Fruit fly (Drosophila melanogaster): ENCODE results near the gene Vha68-2.

Vha68-2 gene

dm6 chr2L:13000393-13001001 lies 26.4 kb downstream of the Vha68-2 start, which contains the start of gene Yip1d1 (continued):
- TF ChIP-seq YL-1 (GFP tag; optimal IDR thresholded peaks at IDR 0.05) (peak; percentile 30), lmd (GFP tag; IDR thresholded peaks at IDR 0.05) (no peak), trh (GFP tag; optimal IDR thresholded peaks at IDR 0.05) (no peak), CG32767 (GFP tag; IDR thresholded peaks at IDR 0.05) (no peak), onecut (GFP tag; IDR thresholded peaks at IDR 0.05) (peak; percentile 16; the same call in 1 of the 2 replicates), Rx (GFP tag; IDR thresholded peaks at IDR 0.05) (no peak), sens-2 (GFP tag; IDR thresholded peaks at IDR 0.05) (no peak), fru (optimal IDR thresholded peaks at IDR 0.05) (no peak), en (GFP tag; optimal IDR thresholded peaks at IDR 0.05) (no peak), Dref (GFP tag; IDR thresholded peaks at IDR 0.05) (peak; percentile 98), CG9817 (tag; optimal IDR thresholded peaks at IDR 0.05) (no peak)

- no peak for TF ChIP-seq corto (GFP tag; optimal IDR thresholded peaks at IDR 0.05)
- TF ChIP-seq lov (optimal IDR thresholded peaks at IDR 0.05): no peak
- 0 out of 3 replicates have a peak, but pooled peaks have one; percentile 11 for TF ChIP-seq lov (GFP tag; IDR thresholded peaks at IDR 0.05)
- TF ChIP-seq bowl (GFP tag; IDR thresholded peaks at IDR 0.05): 0 out of 2 replicates have a peak, but pooled peaks have one; percentile 19
- TF ChIP-seq NFAT (GFP tag; IDR thresholded peaks at IDR 0.05): no peak
- peak; percentile 80 for TF ChIP-seq MESR4 (GFP tag; optimal IDR thresholded peaks at IDR 0.05)
- TF ChIP-seq CTCF (GFP tag; optimal IDR thresholded peaks at IDR 0.05): peak; percentile 94
- TF ChIP-seq CG6765 (GFP tag; optimal IDR thresholded peaks at IDR 0.05): no peak
- no peak for TF ChIP-seq CG3726 (GFP tag; IDR thresholded peaks at IDR 0.05)
- TF ChIP-seq CG6272 (GFP tag; IDR thresholded peaks at IDR 0.05): no peak
- no peak for TF ChIP-seq TFAM (GFP tag; optimal IDR thresholded peaks at IDR 0.05)
- TF ChIP-seq onecut (GFP tag; IDR thresholded peaks at IDR 0.05): peak; percentile 100
- TF ChIP-seq YL-1 (GFP tag; optimal IDR thresholded peaks at IDR 0.05): peak; percentile 1
- TF ChIP-seq MBD-R2 (GFP tag; IDR thresholded peaks at IDR 0.05): peak; percentile 57
- TF ChIP-seq CG17385 (GFP tag; optimal IDR thresholded peaks at IDR 0.05): peak; percentile 61
- no peak for TF ChIP-seq fu2 (GFP tag; optimal IDR thresholded peaks at IDR 0.05)
- TF ChIP-seq pan (optimal IDR thresholded peaks at IDR 0.05): no peak
- TF ChIP-seq pan (GFP tag; optimal IDR thresholded peaks at IDR 0.05 in 1 of 2, IDR thresholded peaks at IDR 0.05 in 1 of 2): peak in 1 of 2 experiments; percentile 8
- no peak for TF ChIP-seq CG4424 (GFP tag; optimal IDR thresholded peaks at IDR 0.05)
- TF ChIP-seq gfzf (GFP tag; optimal IDR thresholded peaks at IDR 0.05): peak; percentile 0
- TF ChIP-seq CG10565 (GFP tag; optimal IDR thresholded peaks at IDR 0.05): no peak
- no peak for TF ChIP-seq CkIIα-i1 (GFP tag; IDR thresholded peaks at IDR 0.05)
- 0 out of 2 replicates have a peak, but pooled peaks have one; percentile 25 for TF ChIP-seq Awh (GFP tag; IDR thresholded peaks at IDR 0.05)
- no peak for TF ChIP-seq CG10274 (GFP tag; optimal IDR thresholded peaks at IDR 0.05)
- TF ChIP-seq eve (GFP tag; optimal IDR thresholded peaks at IDR 0.05): no peak
- TF ChIP-seq Bgb (GFP tag; IDR thresholded peaks at IDR 0.05; ENCODE audit: partially characterized antibody): no peak
- TF ChIP-seq crol (GFP tag; IDR thresholded peaks at IDR 0.05): peak; percentile 75
- TF ChIP-seq CG9932 (GFP tag; IDR thresholded peaks at IDR 0.05): no peak
- no peak for TF ChIP-seq HLH4C (GFP tag; IDR thresholded peaks at IDR 0.05; ENCODE audit: partially characterized antibody)
These were observed 29.5 kb downstream of the Vha68-2 start for dm6 chr2L:13003659-13004058.

- TF ChIP-seq pum (GFP tag; optimal IDR thresholded peaks at IDR 0.05): peak; percentile 76
- peak; percentile 53; the same call in 1 of the 2 replicates for TF ChIP-seq ara (GFP tag; IDR thresholded peaks at IDR 0.05)
- TF ChIP-seq CG4328 (GFP tag; optimal IDR thresholded peaks at IDR 0.05): peak; percentile 45
- no peak for TF ChIP-seq Hey (tag; optimal IDR thresholded peaks at IDR 0.05)
- peak; percentile 78 for TF ChIP-seq CG13424 (tag; optimal IDR thresholded peaks at IDR 0.05)
- TF ChIP-seq CG17612 (GFP tag; IDR thresholded peaks at IDR 0.05): peak; percentile 68
- peak; percentile 52 for TF ChIP-seq CG14667 (GFP tag; IDR thresholded peaks at IDR 0.05)
- TF ChIP-seq fu2 (GFP tag; optimal IDR thresholded peaks at IDR 0.05): peak; percentile 74
- peak; percentile 61 for TF ChIP-seq Atf3 (GFP tag; optimal IDR thresholded peaks at IDR 0.05)
- no peak for TF ChIP-seq tap (tag; optimal IDR thresholded peaks at IDR 0.05)
- TF ChIP-seq cas (GFP tag; IDR thresholded peaks at IDR 0.05): peak; percentile 64; the same call in 1 of the 2 replicates
- TF ChIP-seq CG17328 (GFP tag; IDR thresholded peaks at IDR 0.05): peak; percentile 68
- TF ChIP-seq CG30403 (GFP tag; optimal IDR thresholded peaks at IDR 0.05): peak; percentile 86
These were observed 30.1 kb downstream of the Vha68-2 start, which contains the start of the genes Vha68-1 and mTor for dm6 chr2L:13004059-13004870. Gene Vha68-1 (minus strand): TSS chr2L:13004107. Gene mTor (plus strand): TSS chr2L:13004480.

All from whole organism, embryonic.